Fruit fly (Drosophila melanogaster) whole organism, embryonic: ENCODE measurements around the gene CG12010.
A peak's percentile ranks its signal among the peaks of the same experiment; 100 is the strongest.

Experiments
- ATbp ChIP-seq: fragments of 200-800 bp; sonication (Bioruptor generic); optimal IDR thresholded peaks from 2 replicates; lab custom pipeline; 2017; ENCODE audit warnings: missing biosample characterization, mild to moderate bottlenecking, missing genetic modification characterization, missing genetic modification reagents
- Abd-B ChIP-seq: fragments of 200-800 bp; sonication (Bioruptor generic); optimal IDR thresholded peaks from 2 replicates; lab custom pipeline; 2018; ENCODE audit warnings: missing biosample characterization, mild to moderate bottlenecking, missing genetic modification characterization, moderate library complexity
- C15 ChIP-seq: fragments of 200-800 bp; sonication (Bioruptor generic); IDR thresholded peaks from 3 replicates; pipeline ENCODE4 v1.3.6; 2022; ENCODE audit warnings: missing biosample characterization, missing genetic modification characterization
- CG10462 ChIP-seq: fragments of 200-800 bp; sonication (Bioruptor generic); optimal IDR thresholded peaks from 2 replicates; lab custom pipeline; 2016; ENCODE audit warnings: missing biosample characterization, missing genetic modification characterization
- CG10543 ChIP-seq: fragments of 200-800 bp; sonication (Bioruptor generic); optimal IDR thresholded peaks from 3 replicates; lab custom pipeline; 2017; ENCODE audit warnings: missing biosample characterization, mild to moderate bottlenecking, missing genetic modification characterization, moderate library complexity
- CG11695 ChIP-seq: fragments of 200-800 bp; sonication (Bioruptor generic); IDR thresholded peaks from 3 replicates; pipeline ENCODE4 v1.3.6; 2022; ENCODE audit warnings: missing biosample characterization, missing genetic modification characterization
- CG12071 ChIP-seq: fragments of 200-800 bp; sonication (Bioruptor generic); optimal IDR thresholded peaks from 3 replicates; lab custom pipeline; 2018; ENCODE audit warnings: missing biosample characterization, mild to moderate bottlenecking, missing genetic modification characterization
- CG12391 ChIP-seq: fragments of 200-800 bp; sonication (Bioruptor generic); optimal IDR thresholded peaks from 3 replicates; lab custom pipeline; 2018; ENCODE audit warnings: missing biosample characterization, mild to moderate bottlenecking, missing genetic modification characterization, moderate library complexity
- CG12942 ChIP-seq: fragments of 200-800 bp; sonication (Bioruptor generic); optimal IDR thresholded peaks from 3 replicates; lab custom pipeline; 2016; ENCODE audit warnings: missing biosample characterization, missing genetic modification characterization
- CG13287 ChIP-seq: fragments of 200-800 bp; sonication (Bioruptor generic); IDR thresholded peaks from 2 replicates; pipeline ENCODE4 v1.3.6; 2022; ENCODE audit warnings: missing biosample characterization, missing genetic modification characterization; ENCODE audit not compliant: partially characterized antibody
- CG13296 ChIP-seq: fragments of 200-800 bp; sonication (Bioruptor generic); optimal IDR thresholded peaks from 3 replicates; lab custom pipeline; 2018; ENCODE audit warnings: missing biosample characterization, mild to moderate bottlenecking, missing genetic modification characterization
- CG14050 ChIP-seq: fragments of 200-800 bp; sonication (Bioruptor generic); IDR thresholded peaks from 3 replicates; pipeline ENCODE4 v1.3.6; 2022; ENCODE audit warnings: missing biosample characterization, missing genetic modification characterization
- CG15696 ChIP-seq: fragments of 200-800 bp; sonication (Bioruptor generic); optimal IDR thresholded peaks from 2 replicates; lab custom pipeline; 2019; ENCODE audit warnings: missing biosample characterization, mild to moderate bottlenecking, missing genetic modification characterization, moderate library complexity
- CG1602 ChIP-seq: fragments of 200-800 bp; sonication (Bioruptor generic); optimal IDR thresholded peaks from 3 replicates; lab custom pipeline; 2016; ENCODE audit warnings: missing biosample characterization, missing genetic modification characterization
- CG17359 ChIP-seq: fragments of 200-800 bp; sonication (Bioruptor generic); optimal IDR thresholded peaks from 3 replicates; lab custom pipeline; 2018; ENCODE audit warnings: missing biosample characterization, mild to moderate bottlenecking, missing genetic modification characterization, moderate library complexity
- CG17361 ChIP-seq: fragments of 200-800 bp; sonication (Bioruptor generic); IDR thresholded peaks from 3 replicates; pipeline ENCODE4 v1.3.6; 2022; ENCODE audit warnings: missing biosample characterization, missing genetic modification characterization
- CG17912 ChIP-seq: fragments of 200-800 bp; sonication (Bioruptor generic); optimal IDR thresholded peaks from 2 replicates; lab custom pipeline; 2018; ENCODE audit warnings: missing biosample characterization, mild to moderate bottlenecking, missing genetic modification characterization
- CG18764 ChIP-seq: fragments of 200-800 bp; sonication (Bioruptor generic); optimal IDR thresholded peaks from 3 replicates; lab custom pipeline; 2016; ENCODE audit warnings: missing biosample characterization, missing genetic modification characterization
- CG30403 ChIP-seq: fragments of 200-800 bp; sonication (Bioruptor generic); optimal IDR thresholded peaks from 3 replicates; lab custom pipeline; 2016; ENCODE audit warnings: missing biosample characterization, missing genetic modification characterization
- CG3407 ChIP-seq: fragments of 200-800 bp; sonication (Bioruptor generic); optimal IDR thresholded peaks from 2 replicates; lab custom pipeline; 2018; ENCODE audit warnings: missing biosample characterization, mild to moderate bottlenecking, missing genetic modification characterization
- CG4820 ChIP-seq: fragments of 200-800 bp; sonication (Bioruptor generic); optimal IDR thresholded peaks from 3 replicates; lab custom pipeline; 2016; ENCODE audit warnings: missing biosample characterization, missing genetic modification characterization
- CG6791 ChIP-seq: fragments of 200-800 bp; sonication (Bioruptor generic); IDR thresholded peaks from 3 replicates; pipeline ENCODE4 v1.3.6; 2022; ENCODE audit warnings: missing biosample characterization, missing genetic modification characterization; ENCODE audit not compliant: partially characterized antibody
- CG7745 ChIP-seq: fragments of 200-800 bp; sonication (Bioruptor generic); optimal IDR thresholded peaks from 2 replicates; lab custom pipeline; 2018; ENCODE audit warnings: missing biosample characterization, mild to moderate bottlenecking, missing genetic modification characterization, moderate library complexity
- CG8388 ChIP-seq: fragments of 200-800 bp; sonication (Bioruptor generic); optimal IDR thresholded peaks from 2 replicates; lab custom pipeline; 2019; ENCODE audit warnings: missing biosample characterization, mild to moderate bottlenecking, missing genetic modification characterization, moderate library complexity
- CkIIα-i1 ChIP-seq: fragments of 200-800 bp; sonication (Bioruptor generic); IDR thresholded peaks from 2 replicates; pipeline ENCODE4 v1.3.6; 2022; ENCODE audit warnings: missing biosample characterization, missing genetic modification characterization
- Drgx ChIP-seq: fragments of 200-800 bp; sonication (Bioruptor generic); IDR thresholded peaks from 2 replicates; pipeline ENCODE4 v1.3.6; 2022; ENCODE audit warnings: missing biosample characterization, missing genetic modification characterization
- Hr3 ChIP-seq: fragments of 200-800 bp; sonication (Bioruptor generic); optimal IDR thresholded peaks from 3 replicates; lab custom pipeline; 2016; ENCODE audit warnings: missing biosample characterization, missing genetic modification characterization
- NFAT ChIP-seq: fragments of 200-800 bp; sonication (Bioruptor generic); IDR thresholded peaks from 2 replicates; pipeline ENCODE4 v1.3.6; 2022; ENCODE audit warnings: missing biosample characterization, missing genetic modification characterization
- Neu2 ChIP-seq: fragments of 200-800 bp; sonication (Bioruptor generic); optimal IDR thresholded peaks from 3 replicates; lab custom pipeline; 2016; ENCODE audit warnings: missing biosample characterization, missing genetic modification characterization, borderline replicate concordance
- Nf-YC ChIP-seq: fragments of 200-800 bp; optimal IDR thresholded peaks from 3 replicates; lab custom pipeline; 2019; ENCODE audit warnings: missing biosample characterization, mild to moderate bottlenecking, missing genetic modification characterization, moderate library complexity
- Optix ChIP-seq: fragments of 200-800 bp; sonication (Bioruptor generic); IDR thresholded peaks from 3 replicates; pipeline ENCODE4 v1.3.6; 2022; ENCODE audit warnings: missing biosample characterization, missing genetic modification characterization
- Ptx1 ChIP-seq: fragments of 200-800 bp; sonication (Bioruptor generic); IDR thresholded peaks from 2 replicates; pipeline ENCODE4 v1.3.6; 2022; ENCODE audit warnings: missing biosample characterization, missing genetic modification characterization
- Scr ChIP-seq: fragments of 200-800 bp; sonication (Bioruptor generic); IDR thresholded peaks from 2 replicates; pipeline ENCODE4 v1.3.6; 2022; ENCODE audit warnings: missing biosample characterization, missing genetic modification characterization; ENCODE audit not compliant: partially characterized antibody
- Sin3A ChIP-seq: fragments of >200 bp; optimal IDR thresholded peaks from 2 replicates; lab custom pipeline; 2018
- YL-1 ChIP-seq: fragments of 200-800 bp; sonication (Bioruptor generic); optimal IDR thresholded peaks from 3 replicates; lab custom pipeline; 2017; ENCODE audit warnings: missing biosample characterization, mild to moderate bottlenecking, missing genetic modification characterization
- al ChIP-seq: fragments of 200-800 bp; sonication (Bioruptor generic); IDR thresholded peaks from 2 replicates; pipeline ENCODE4 v1.3.6; 2022; ENCODE audit warnings: missing biosample characterization, missing genetic modification characterization
- ara ChIP-seq: fragments of 200-800 bp; sonication (Bioruptor generic); IDR thresholded peaks from 2 replicates; pipeline ENCODE4 v1.3.6; 2022; ENCODE audit warnings: missing biosample characterization, missing genetic modification characterization
- chif ChIP-seq, 2 experiments: fragments of 200-800 bp; sonication (Bioruptor generic); optimal IDR thresholded peaks; 3 replicates each; lab custom pipeline; 2016; ENCODE audit warnings: missing biosample characterization in 2 of 2, missing genetic modification characterization in 2 of 2
- crc ChIP-seq: fragments of 200-800 bp; sonication (Bioruptor generic); optimal IDR thresholded peaks from 2 replicates; lab custom pipeline; 2016; ENCODE audit warnings: missing biosample characterization, missing genetic modification characterization
- gem ChIP-seq: fragments of 200-800 bp; sonication (Bioruptor generic); optimal IDR thresholded peaks from 2 replicates; lab custom pipeline; 2019; ENCODE audit warnings: missing biosample characterization, mild to moderate bottlenecking, missing genetic modification characterization, moderate library complexity
- insv ChIP-seq, 2 experiments: fragments of 200-800 bp; sonication (Bioruptor generic); optimal IDR thresholded peaks; 3 replicates each; lab custom pipeline; 2016 to 2018; ENCODE audit warnings: missing biosample characterization in 2 of 2, missing genetic modification characterization in 2 of 2
- klu ChIP-seq: fragments of 200-800 bp; sonication (Bioruptor generic); IDR thresholded peaks from 2 replicates; pipeline ENCODE4 v1.3.6; 2022; ENCODE audit warnings: missing biosample characterization, missing genetic modification characterization
- lab ChIP-seq: fragments of 200-800 bp; sonication (Bioruptor generic); optimal IDR thresholded peaks from 3 replicates; lab custom pipeline; 2017; ENCODE audit warnings: missing biosample characterization, missing genetic modification characterization, mild to moderate bottlenecking, moderate library complexity, missing genetic modification reagents
- lilli ChIP-seq: fragments of 200-800 bp; sonication (Bioruptor generic); optimal IDR thresholded peaks from 3 replicates; lab custom pipeline; 2016; ENCODE audit warnings: missing biosample characterization, missing genetic modification characterization
- mam ChIP-seq: fragments of 200-800 bp; sonication (Bioruptor generic); optimal IDR thresholded peaks from 3 replicates; lab custom pipeline; 2016; ENCODE audit warnings: missing biosample characterization, missing genetic modification characterization
- otp ChIP-seq: fragments of 200-800 bp; sonication (Bioruptor generic); IDR thresholded peaks from 3 replicates; pipeline ENCODE4, ENCODE4 v1.3.6; 2022; ENCODE audit warnings: missing biosample characterization, missing genetic modification characterization
- pros ChIP-seq: fragments of 200-800 bp; sonication (Bioruptor generic); optimal IDR thresholded peaks from 3 replicates; lab custom pipeline; 2019; ENCODE audit warnings: missing biosample characterization, mild to moderate bottlenecking, missing genetic modification characterization, moderate library complexity
- sima ChIP-seq: fragments of 200-800 bp; sonication (Bioruptor generic); optimal IDR thresholded peaks from 2 replicates; lab custom pipeline; 2016; ENCODE audit warnings: missing biosample characterization, missing genetic modification characterization
- sisA ChIP-seq: fragments of 200-800 bp; sonication (Bioruptor generic); IDR thresholded peaks from 2 replicates; pipeline ENCODE4 v1.3.6; 2022; ENCODE audit warnings: missing biosample characterization, missing genetic modification characterization
- slbo ChIP-seq: fragments of 200-800 bp; sonication (Bioruptor generic); IDR thresholded peaks from 2 replicates; pipeline ENCODE4 v1.3.6; 2022; ENCODE audit warnings: missing biosample characterization, missing genetic modification characterization
- unpg ChIP-seq: fragments of 200-800 bp; sonication (Bioruptor generic); optimal IDR thresholded peaks from 3 replicates; lab custom pipeline; 2018; ENCODE audit warnings: missing biosample characterization, mild to moderate bottlenecking, missing genetic modification characterization, moderate library complexity
- z ChIP-seq: fragments of 200-800 bp; sonication (Bioruptor generic); IDR thresholded peaks from 3 replicates; pipeline ENCODE4 v1.3.6; 2022; ENCODE audit warnings: missing biosample characterization, missing genetic modification characterization

The CG12010 gene

dm6 chr3L:3411699-3412098 lies 37.6 kb downstream of the CG12010 start (continued):
- TF ChIP-seq ara (no peak), CG15696 (tag; lab: Kevin White, UChicago) (no peak), chif (GFP tag; optimal IDR thresholded peaks at IDR 0.05; lab: Kevin White, UChicago) (no peak), slbo (peak; percentile 51), Neu2 (GFP tag; lab: Kevin White, UChicago) (no peak), Sin3A (lab: Kevin White, UChicago) (no peak), pros (GFP tag; lab: Kevin White, UChicago) (no peak), CG3407 (GFP tag; lab: Kevin White, UChicago) (no peak), CG1602 (no peak), insv (GFP tag; optimal IDR thresholded peaks at IDR 0.05; lab: Kevin White, UChicago) (no peak), NFAT (GFP tag; lab: Robert Waterston, UW) (no peak), al (no peak), CG10462 (no peak), CG13287 (GFP tag; lab: Robert Waterston, UW) (peak; percentile 70), Ptx1 (GFP tag; lab: Robert Waterston, UW) (peak; percentile 38; the same call in 1 of the 2 replicates), klu (no peak), lilli (peak; percentile 50), CG14050 (GFP tag; lab: Robert Waterston, UW) (no peak), C15 (GFP tag; lab: Robert Waterston, UW) (no peak), CG12071 (GFP tag; lab: Kevin White, UChicago) (no peak), CkIIα-i1 (GFP tag; lab: Robert Waterston, UW) (no peak), Optix (GFP tag; lab: Robert Waterston, UW) (no peak), lab (GFP tag; lab: Kevin White, UChicago) (peak; percentile 72), CG18764 (GFP tag; lab: Kevin White, UChicago) (no peak), YL-1 (GFP tag; lab: Kevin White, UChicago) (no peak), CG17912 (GFP tag; lab: Kevin White, UChicago) (no peak), otp (GFP tag; lab: Robert Waterston, UW) (no peak), CG4820 (no peak), CG30403 (GFP tag; lab: Kevin White, UChicago) (peak; percentile 55), CG17359 (tag; lab: Kevin White, UChicago) (peak; percentile 0), sisA (GFP tag; lab: Robert Waterston, UW) (no peak), gem (tag; lab: Kevin White, UChicago) (peak; percentile 42), Drgx (GFP tag; lab: Robert Waterston, UW) (no peak), CG17361 (0 out of 3 replicates have a peak, but pooled peaks have one; percentile 10), sima (GFP tag; lab: Kevin White, UChicago) (no peak), CG10543 (GFP tag; lab: Kevin White, UChicago) (peak; percentile 79), CG11695 (GFP tag; lab: Robert Waterston, UW) (0 out of 3 replicates have a peak, but pooled peaks have one; percentile 25), CG12391 (tag; lab: Kevin White, UChicago) (peak; percentile 6), CG6791 (no peak), z (GFP tag; lab: Robert Waterston, UW) (no peak), Scr (peak; percentile 65), Hr3 (no peak), CG7745 (no peak), CG8388 (no peak), unpg (GFP tag; lab: Kevin White, UChicago) (peak; percentile 19), CG12942 (no peak), mam (GFP tag; lab: Kevin White, UChicago) (peak; percentile 21), Nf-YC (tag; lab: Kevin White, UChicago) (peak; percentile 16), ATbp (GFP tag; lab: Kevin White, UChicago) (no peak), CG13296 (peak; percentile 48), crc (no peak), Abd-B (GFP tag; lab: Kevin White, UChicago) (no peak)
